Fruit fly (Drosophila melanogaster): ENCODE measurements around the gene Acbp3.

dm6 chr3L:7086558-7087059, 44.1 kb upstream of the Acbp3 start, which contains the start of gene Cpr65Ea:
- no peak for TF ChIP-seq CG31365 (tag; optimal IDR thresholded peaks at IDR 0.05)
- no peak for TF ChIP-seq CG7786 (GFP tag; optimal IDR thresholded peaks at IDR 0.05)
- no peak for TF ChIP-seq CG8281 (tag; optimal IDR thresholded peaks at IDR 0.05)
- no peak for TF ChIP-seq YL-1 (GFP tag; optimal IDR thresholded peaks at IDR 0.05)
- no peak for TF ChIP-seq Bgb (GFP tag; IDR thresholded peaks at IDR 0.05; ENCODE audit: partially characterized antibody)
- no peak for TF ChIP-seq crol (GFP tag; IDR thresholded peaks at IDR 0.05)
- no peak for TF ChIP-seq CG2202 (tag; optimal IDR thresholded peaks at IDR 0.05)
- no peak for TF ChIP-seq CG10209 (GFP tag; optimal IDR thresholded peaks at IDR 0.05)
- no peak for TF ChIP-seq HLH4C (GFP tag; IDR thresholded peaks at IDR 0.05; ENCODE audit: partially characterized antibody)
- no peak for TF ChIP-seq B-H1 (GFP tag; IDR thresholded peaks at IDR 0.05)
- TF ChIP-seq oc (tag; optimal IDR thresholded peaks at IDR 0.05): no peak

Data from whole organism, embryonic.